Fruit fly (Drosophila melanogaster) whole organism, embryonic: Measurements from ENCODE around the gene CG14309.
A peak's percentile ranks its signal among the peaks of the same experiment; 100 is the strongest.

ENCODE experiments used
- Abd-B ChIP-seq: fragments of 200-800 bp; sonication (Bioruptor generic); optimal IDR thresholded peaks from 2 replicates; lab custom pipeline; 2018; ENCODE audit warnings: missing biosample characterization, mild to moderate bottlenecking, missing genetic modification characterization, moderate library complexity
- CG10147 ChIP-seq: fragments of 200-800 bp; sonication (Bioruptor generic); optimal IDR thresholded peaks from 2 replicates; lab custom pipeline; 2019; ENCODE audit warnings: missing biosample characterization, mild to moderate bottlenecking, missing genetic modification characterization, moderate library complexity
- CG10366 ChIP-seq: fragments of 200-800 bp; sonication (Bioruptor generic); IDR thresholded peaks from 2 replicates; pipeline ENCODE4 v1.3.6; 2022; ENCODE audit warnings: missing biosample characterization, missing genetic modification characterization
- CG12299 ChIP-seq: fragments of 200-800 bp; sonication (Bioruptor generic); optimal IDR thresholded peaks from 2 replicates; lab custom pipeline; 2018; ENCODE audit warnings: missing biosample characterization, mild to moderate bottlenecking, missing genetic modification characterization
- CG13296 ChIP-seq: fragments of 200-800 bp; sonication (Bioruptor generic); optimal IDR thresholded peaks from 3 replicates; lab custom pipeline; 2018; ENCODE audit warnings: missing biosample characterization, mild to moderate bottlenecking, missing genetic modification characterization
- CG17328 ChIP-seq: fragments of 200-800 bp; sonication (Bioruptor generic); IDR thresholded peaks from 2 replicates; pipeline ENCODE4 v1.3.6; 2022; ENCODE audit warnings: missing biosample characterization, missing genetic modification characterization
- CG32532 ChIP-seq: fragments of 200-800 bp; sonication (Bioruptor generic); IDR thresholded peaks from 2 replicates; pipeline ENCODE4 v1.3.6; 2022; ENCODE audit warnings: missing biosample characterization, missing genetic modification characterization
- CG32772 ChIP-seq: fragments of 200-800 bp; sonication (Bioruptor generic); IDR thresholded peaks from 2 replicates; pipeline ENCODE4 v1.3.6; 2022; ENCODE audit warnings: missing biosample characterization, missing genetic modification characterization
- CG4360 ChIP-seq: fragments of 200-800 bp; sonication (Bioruptor generic); IDR thresholded peaks from 2 replicates; pipeline ENCODE4 v1.3.6; 2022; ENCODE audit warnings: missing biosample characterization, missing genetic modification characterization
- CG4707 ChIP-seq: fragments of 200-800 bp; sonication (Bioruptor generic); optimal IDR thresholded peaks from 2 replicates; lab custom pipeline; 2018; ENCODE audit warnings: missing biosample characterization, mild to moderate bottlenecking, missing genetic modification characterization, moderate library complexity
- Dfd ChIP-seq, 2 experiments: fragments of >200 bp; optimal IDR thresholded peaks; 2 replicates each; lab custom pipeline; 2017; ENCODE audit warnings: missing biosample characterization in 2 of 2, missing genetic modification characterization in 2 of 2
- Drgx ChIP-seq: fragments of 200-800 bp; sonication (Bioruptor generic); IDR thresholded peaks from 2 replicates; pipeline ENCODE4 v1.3.6; 2022; ENCODE audit warnings: missing biosample characterization, missing genetic modification characterization
- E2f1 ChIP-seq: fragments of 200-800 bp; sonication (Bioruptor generic); IDR thresholded peaks from 2 replicates; pipeline ENCODE4 v1.3.6; 2022; ENCODE audit warnings: missing biosample characterization, missing genetic modification characterization
- Ets65A ChIP-seq: fragments of 200-800 bp; sonication (Bioruptor generic); peaks from one replicate; lab custom pipeline; 2016; ENCODE audit warnings: missing biosample characterization, missing genetic modification characterization
- Gsc ChIP-seq: fragments of 200-800 bp; sonication (Bioruptor generic); IDR thresholded peaks from 2 replicates; pipeline ENCODE4 v1.3.6; 2022; ENCODE audit warnings: missing biosample characterization, missing genetic modification characterization
- Gug ChIP-seq: fragments of 200-800 bp; sonication (Bioruptor generic); IDR thresholded peaks from 4 replicates; pipeline ENCODE4 v1.3.6; 2022; ENCODE audit warnings: missing biosample characterization, missing genetic modification characterization
- Hsf ChIP-seq: fragments of 200-800 bp; sonication (Bioruptor generic); optimal IDR thresholded peaks from 3 replicates; lab custom pipeline; 2016; ENCODE audit warnings: missing biosample characterization, missing genetic modification characterization
- NC2β ChIP-seq: fragments of 200-800 bp; sonication (Bioruptor generic); optimal IDR thresholded peaks from 2 replicates; lab custom pipeline; 2016; ENCODE audit warnings: missing biosample characterization, missing genetic modification characterization
- Nf-YA ChIP-seq: fragments of 200-800 bp; sonication (Bioruptor generic); IDR thresholded peaks from 2 replicates; pipeline ENCODE4 v1.3.6; 2022; ENCODE audit warnings: missing biosample characterization, missing genetic modification characterization
- Nf-YC ChIP-seq: fragments of 200-800 bp; optimal IDR thresholded peaks from 3 replicates; lab custom pipeline; 2019; ENCODE audit warnings: missing biosample characterization, mild to moderate bottlenecking, missing genetic modification characterization, moderate library complexity
- Optix ChIP-seq: fragments of 200-800 bp; sonication (Bioruptor generic); IDR thresholded peaks from 3 replicates; pipeline ENCODE4 v1.3.6; 2022; ENCODE audit warnings: missing biosample characterization, missing genetic modification characterization
- Rfx ChIP-seq: fragments of 200-800 bp; sonication (Bioruptor generic); IDR thresholded peaks from 2 replicates; pipeline ENCODE4 v1.3.6; 2022; ENCODE audit warnings: missing biosample characterization, missing genetic modification characterization
- Stat92E ChIP-seq, 3 experiments: fragments of >200 bp in 2 of 3; fragments of 200-800 bp in 1 of 3; sonication (Bioruptor generic) in 1 of 3; optimal IDR thresholded peaks; 2 replicates each; lab custom pipeline; 2017 to 2019; ENCODE audit warnings: missing biosample characterization in 3 of 3, missing genetic modification characterization in 3 of 3, mild to moderate bottlenecking in 1 of 3, moderate library complexity in 1 of 3
- Xrp1 ChIP-seq: fragments of 200-800 bp; sonication (Bioruptor generic); IDR thresholded peaks from 2 replicates; pipeline ENCODE4 v1.3.6; 2022; ENCODE audit warnings: missing biosample characterization, missing genetic modification characterization
- amos ChIP-seq: fragments of 200-800 bp; sonication (Bioruptor generic); IDR thresholded peaks from 2 replicates; pipeline ENCODE4 v1.3.6; 2022; ENCODE audit warnings: missing biosample characterization, missing genetic modification characterization; ENCODE audit not compliant: partially characterized antibody
- ap ChIP-seq: fragments of 200-800 bp; sonication (Bioruptor generic); IDR thresholded peaks from 2 replicates; pipeline ENCODE4 v1.3.6; 2022; ENCODE audit warnings: missing biosample characterization, missing genetic modification characterization
- ara ChIP-seq: fragments of 200-800 bp; sonication (Bioruptor generic); IDR thresholded peaks from 2 replicates; pipeline ENCODE4 v1.3.6; 2022; ENCODE audit warnings: missing biosample characterization, missing genetic modification characterization
- ato ChIP-seq: fragments of 200-800 bp; sonication (Bioruptor generic); IDR thresholded peaks from 2 replicates; pipeline ENCODE4 v1.3.6; 2022; ENCODE audit warnings: missing biosample characterization, missing genetic modification characterization; ENCODE audit not compliant: partially characterized antibody
- bowl ChIP-seq: fragments of 200-800 bp; sonication (Bioruptor generic); IDR thresholded peaks from 2 replicates; pipeline ENCODE4 v1.3.6; 2022; ENCODE audit warnings: missing biosample characterization, missing genetic modification characterization
- cg ChIP-seq: fragments of 200-800 bp; sonication (Bioruptor generic); optimal IDR thresholded peaks from 3 replicates; lab custom pipeline; 2019; ENCODE audit warnings: missing biosample characterization, mild to moderate bottlenecking, missing genetic modification characterization, moderate library complexity
- ci ChIP-seq: fragments of 200-800 bp; sonication (Bioruptor generic); IDR thresholded peaks from 3 replicates; pipeline ENCODE4 v1.3.6; 2022; ENCODE audit warnings: missing biosample characterization, missing genetic modification characterization
- crol ChIP-seq: fragments of 200-800 bp; sonication (Bioruptor generic); IDR thresholded peaks from 2 replicates; pipeline ENCODE4 v1.3.6; 2022; ENCODE audit warnings: missing biosample characterization, missing genetic modification characterization
- dpn ChIP-seq, 2 experiments: fragments of 200-800 bp; sonication (Bioruptor generic); optimal IDR thresholded peaks; 3 replicates each; lab custom pipeline; 2016; ENCODE audit warnings: missing biosample characterization in 2 of 2, missing genetic modification characterization in 2 of 2
- jigr1 ChIP-seq: fragments of 200-800 bp; sonication (Bioruptor generic); IDR thresholded peaks from 3 replicates; pipeline ENCODE4 v1.3.6; 2022; ENCODE audit warnings: missing biosample characterization, missing genetic modification characterization
- ken ChIP-seq: fragments of 200-800 bp; sonication (Bioruptor generic); IDR thresholded peaks from 3 replicates; pipeline ENCODE4 v1.3.6; 2022; ENCODE audit warnings: missing biosample characterization, missing genetic modification characterization
- lilli ChIP-seq: fragments of 200-800 bp; sonication (Bioruptor generic); optimal IDR thresholded peaks from 3 replicates; lab custom pipeline; 2016; ENCODE audit warnings: missing biosample characterization, missing genetic modification characterization
- lov ChIP-seq, 2 experiments: fragments of 200-800 bp in 1 of 2; fragments of >200 bp in 1 of 2; sonication (Bioruptor generic) in 1 of 2; IDR thresholded peaks in 1 of 2; optimal IDR thresholded peaks in 1 of 2; 2 replicates in 1 of 2; 3 replicates in 1 of 2; pipeline versions ENCODE4 v1.3.6 to Lab custom; 2017 to 2022; ENCODE audit warnings: missing biosample characterization in 1 of 2, missing genetic modification characterization in 1 of 2
- nau ChIP-seq: fragments of 200-800 bp; sonication (Bioruptor generic); optimal IDR thresholded peaks from 3 replicates; lab custom pipeline; 2017; ENCODE audit warnings: missing biosample characterization, mild to moderate bottlenecking, missing genetic modification characterization, missing genetic modification reagents
- salm ChIP-seq: fragments of 200-800 bp; sonication (Bioruptor generic); optimal IDR thresholded peaks from 2 replicates; lab custom pipeline; 2018; ENCODE audit warnings: missing biosample characterization, mild to moderate bottlenecking, missing genetic modification characterization
- sens ChIP-seq: fragments of 200-800 bp; sonication (Bioruptor generic); peaks from one replicate; lab custom pipeline; 2016; ENCODE audit warnings: missing biosample characterization, missing genetic modification characterization
- seq ChIP-seq: fragments of 200-800 bp; sonication (Bioruptor generic); IDR thresholded peaks from 2 replicates; pipeline ENCODE4 v1.3.6; 2022; ENCODE audit warnings: missing biosample characterization, missing genetic modification characterization
- slbo ChIP-seq: fragments of 200-800 bp; sonication (Bioruptor generic); IDR thresholded peaks from 2 replicates; pipeline ENCODE4 v1.3.6; 2022; ENCODE audit warnings: missing biosample characterization, missing genetic modification characterization
- sob ChIP-seq: fragments of 200-800 bp; sonication (Bioruptor generic); IDR thresholded peaks from 2 replicates; pipeline ENCODE4 v1.3.6; 2022; ENCODE audit warnings: missing biosample characterization, missing genetic modification characterization
- tna ChIP-seq: fragments of 200-800 bp; sonication (Bioruptor generic); IDR thresholded peaks from 2 replicates; pipeline ENCODE4 v1.3.6; 2022; ENCODE audit warnings: missing biosample characterization, missing genetic modification characterization; ENCODE audit not compliant: partially characterized antibody
- ttk ChIP-seq: fragments of 200-800 bp; sonication (Bioruptor generic); IDR thresholded peaks from 2 replicates; pipeline ENCODE4 v2.1.2; 2022; ENCODE audit warnings: missing biosample characterization, missing genetic modification characterization
- unc-4 ChIP-seq: fragments of 200-800 bp; sonication (Bioruptor generic); IDR thresholded peaks from 2 replicates; pipeline ENCODE4 v1.3.6; 2022; ENCODE audit warnings: missing biosample characterization, missing genetic modification characterization; ENCODE audit not compliant: partially characterized antibody
- vvl ChIP-seq: fragments of 200-800 bp; sonication (Bioruptor generic); IDR thresholded peaks from 2 replicates; pipeline ENCODE4 v1.3.6; 2022; ENCODE audit warnings: missing biosample characterization, missing genetic modification characterization
- wdn ChIP-seq: fragments of 200-800 bp; sonication (Bioruptor generic); IDR thresholded peaks from 2 replicates; pipeline ENCODE4 v1.3.6; 2022; ENCODE audit warnings: missing biosample characterization, missing genetic modification characterization
- wek ChIP-seq: fragments of 200-800 bp; sonication (Bioruptor generic); optimal IDR thresholded peaks from 3 replicates; lab custom pipeline; 2018; ENCODE audit warnings: missing biosample characterization, mild to moderate bottlenecking, missing genetic modification characterization, moderate library complexity
- zfh1 ChIP-seq: fragments of 200-800 bp; sonication (Bioruptor generic); IDR thresholded peaks from 3 replicates; pipeline ENCODE4 v1.3.6; 2022; ENCODE audit warnings: missing biosample characterization, missing genetic modification characterization

The CG14309 gene

DNA sequence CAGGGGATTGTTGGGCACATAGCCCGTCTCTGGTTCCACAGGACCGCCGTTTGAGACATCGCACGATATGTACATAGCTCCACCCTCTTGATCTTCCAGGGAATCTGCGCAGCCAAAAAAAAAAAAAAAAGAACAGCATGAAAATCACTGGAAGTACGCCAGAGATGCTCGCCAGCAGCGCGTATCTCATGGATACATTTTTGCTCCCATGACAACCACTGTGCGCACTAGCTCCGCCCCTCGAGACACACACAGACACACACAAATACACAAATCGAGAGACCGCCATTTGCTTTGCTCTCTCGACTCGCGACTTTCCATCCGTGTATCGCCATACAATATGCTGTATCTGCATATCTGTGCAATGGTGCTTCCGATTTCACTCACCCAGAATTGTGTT, 13.5 kb downstream of the CG14309 start:
- TF ChIP-seq CG4360 (GFP tag; lab: Robert Waterston, UW) (no peak), Nf-YA (GFP tag; lab: Robert Waterston, UW) (0 out of 2 replicates have a peak, but pooled peaks have one; percentile 19), jigr1 (no peak), ci (GFP tag; lab: Robert Waterston, UW) (peak; percentile 44; the same call in 1 of the 3 replicates), Nf-YC (tag; lab: Kevin White, UChicago) (peak; percentile 84), unc-4 (no peak), Drgx (GFP tag; lab: Robert Waterston, UW) (peak; percentile 62), salm (tag; lab: Kevin White, UChicago) (no peak), Hsf (GFP tag; lab: Kevin White, UChicago) (peak; percentile 14), sob (GFP tag; lab: Robert Waterston, UW) (0 out of 2 replicates have a peak, but pooled peaks have one; percentile 29), tna (no peak), cg (GFP tag; lab: Kevin White, UChicago) (peak; percentile 66), Gug (GFP tag; lab: Robert Waterston, UW) (no peak), lilli (no peak), ken (GFP tag; lab: Robert Waterston, UW) (peak; percentile 55; the same call in 1 of the 3 replicates), NC2β (GFP tag; lab: Kevin White, UChicago) (no peak), CG12299 (tag; lab: Kevin White, UChicago) (no peak), seq (GFP tag; lab: Robert Waterston, UW) (peak; percentile 55), Xrp1 (GFP tag; lab: Robert Waterston, UW) (0 out of 2 replicates have a peak, but pooled peaks have one; percentile 27), sens (GFP tag; lab: Kevin White, UChicago) (peak; percentile 81), CG32532 (GFP tag; lab: Robert Waterston, UW) (0 out of 2 replicates have a peak, but pooled peaks have one; percentile 19), CG10147 (GFP tag; lab: Kevin White, UChicago) (no peak), ap (GFP tag; lab: Robert Waterston, UW) (no peak), CG13296 (GFP tag; lab: Kevin White, UChicago) (no peak), Abd-B (GFP tag; lab: Kevin White, UChicago) (no peak), crol (no peak), zfh1 (0 out of 3 replicates have a peak, but pooled peaks have one; percentile 49), ara (GFP tag; lab: Robert Waterston, UW) (0 out of 2 replicates have a peak, but pooled peaks have one; percentile 12), wek (GFP tag; lab: Kevin White, UChicago) (no peak), Rfx (GFP tag; lab: Robert Waterston, UW) (peak; percentile 62; the same call in 1 of the 2 replicates), ato (GFP tag; lab: Robert Waterston, UW) (no peak), slbo (GFP tag; lab: Robert Waterston, UW) (peak; percentile 34; the same call in 1 of the 2 replicates), nau (GFP tag; lab: Kevin White, UChicago) (no peak), Dfd (GFP tag; optimal IDR thresholded peaks at IDR 0.05; lab: Kevin White, UChicago) (no peak), Stat92E (GFP tag; optimal IDR thresholded peaks at IDR 0.05; lab: Kevin White, UChicago) (no peak), bowl (GFP tag; lab: Robert Waterston, UW) (no peak), dpn (GFP tag; optimal IDR thresholded peaks at IDR 0.05; lab: Kevin White, UChicago) (peak in 1 of 2 experiments; percentile 23), CG4707 (GFP tag; lab: Kevin White, UChicago) (peak; percentile 84), E2f1 (GFP tag; lab: Robert Waterston, UW) (0 out of 2 replicates have a peak, but pooled peaks have one; percentile 19), vvl (GFP tag; lab: Robert Waterston, UW) (peak; percentile 54), CG17328 (GFP tag; lab: Robert Waterston, UW) (no peak), Optix (GFP tag; lab: Robert Waterston, UW) (0 out of 3 replicates have a peak, but pooled peaks have one; percentile 23), amos (GFP tag; lab: Robert Waterston, UW) (no peak), Gsc (GFP tag; lab: Robert Waterston, UW) (no peak), wdn (GFP tag; lab: Robert Waterston, UW) (no peak), CG10366 (0 out of 2 replicates have a peak, but pooled peaks have one; percentile 11), CG32772 (GFP tag; lab: Robert Waterston, UW) (peak; percentile 45; the same call in 1 of the 2 replicates), Ets65A (peak; percentile 95), lov (optimal IDR thresholded peaks at IDR 0.05; lab: Kevin White, UChicago) (no peak), lov (GFP tag; IDR thresholded peaks at IDR 0.05; lab: Robert Waterston, UW) (0 out of 3 replicates have a peak, but pooled peaks have one; percentile 24), ttk (GFP tag; lab: Robert Waterston, UW) (0 out of 2 replicates have a peak, but pooled peaks have one; percentile 41)
